Fruit fly (Drosophila melanogaster) Kc167 (cell line): ENCODE results near the gene Als2.

Experiments used
- Myc ChIP-seq: fragments of >200 bp; optimal IDR thresholded peaks from 2 replicates; lab custom pipeline; 2017; ENCODE audit warnings: missing external identifiers
- Sin3A ChIP-seq: fragments of >200 bp; optimal IDR thresholded peaks from 2 replicates; lab custom pipeline; 2018; ENCODE audit warnings: missing external identifiers
- h ChIP-seq: fragments of >200 bp; optimal IDR thresholded peaks from 3 replicates; lab custom pipeline; 2018; ENCODE audit warnings: missing external identifiers
- insv ChIP-seq: fragments of >200 bp; optimal IDR thresholded peaks from 3 replicates; lab custom pipeline; 2018; ENCODE audit warnings: missing external identifiers
- psq ChIP-seq: fragments of >200 bp; optimal IDR thresholded peaks from 2 replicates; lab custom pipeline; 2017; ENCODE audit warnings: missing external identifiers
- ttk ChIP-seq: sonication (Bioruptor generic); optimal IDR thresholded peaks from 2 replicates; lab custom pipeline; 2017; ENCODE audit warnings: missing external identifiers

Gene Als2

DNA sequence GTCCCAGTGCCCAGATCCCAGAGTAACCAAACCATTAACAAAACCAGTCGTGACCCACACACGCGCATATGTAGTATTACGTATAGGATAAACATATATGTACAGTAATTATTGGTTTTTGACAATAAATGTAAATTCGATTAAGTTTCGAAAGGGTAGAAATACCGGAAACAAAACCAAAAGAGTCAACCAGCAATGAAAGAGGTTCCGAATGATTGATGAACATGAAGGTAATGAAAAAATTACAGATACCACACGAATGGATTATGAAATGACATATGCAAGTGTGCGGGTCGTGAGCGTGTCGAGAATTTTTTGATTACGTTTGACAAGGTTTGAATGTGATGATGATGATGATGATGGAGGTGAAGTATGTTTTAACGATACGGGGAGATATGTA lies 15.1 kb upstream of the Als2 start:
- no peak for TF ChIP-seq Sin3A (lab: Kevin White, UChicago)
- no peak for TF ChIP-seq Myc (lab: Kevin White, UChicago)
- TF ChIP-seq insv = no peak
- TF ChIP-seq ttk = no peak
- TF ChIP-seq psq (lab: Kevin White, UChicago) = no peak
- TF ChIP-seq h = no peak

dm6 chr3L:21688607-21689129 lies 9.1 kb upstream of the Als2 start:
- no peak for TF ChIP-seq ttk
- no peak for TF ChIP-seq psq (lab: Kevin White, UChicago)
- TF ChIP-seq Sin3A (lab: Kevin White, UChicago) = no peak
- no peak for TF ChIP-seq h
- no peak for TF ChIP-seq insv
- TF ChIP-seq Myc (lab: Kevin White, UChicago) = no peak

- TF ChIP-seq ttk (no peak), insv (no peak), h (no peak), Myc (lab: Kevin White, UChicago) (no peak), psq (lab: Kevin White, UChicago) (no peak), Sin3A (lab: Kevin White, UChicago) (no peak)
These were observed 6.2 kb upstream of the Als2 start for dm6 chr3L:21685753-21686152.

- TF ChIP-seq ttk = no peak
- no peak for TF ChIP-seq h
- TF ChIP-seq insv = no peak
- no peak for TF ChIP-seq psq (lab: Kevin White, UChicago)
- no peak for TF ChIP-seq Sin3A (lab: Kevin White, UChicago)
- no peak for TF ChIP-seq Myc (lab: Kevin White, UChicago)
These were observed 4.4 kb upstream of the Als2 start, which contains the start of gene Sfp78E for dm6 chr3L:21683942-21684341. Gene Sfp78E (minus strand): TSS chr3L:21684042.

dm6 chr3L:21671839-21672238 lies 7.7 kb downstream of the Als2 start, which contains the start of gene CG11249:
Gene CG11249 (plus strand): TSS chr3L:21672139.
- no peak for TF ChIP-seq psq (lab: Kevin White, UChicago)
- no peak for TF ChIP-seq ttk
- no peak for TF ChIP-seq h
- TF ChIP-seq Myc (lab: Kevin White, UChicago) = no peak
- TF ChIP-seq insv = no peak
- no peak for TF ChIP-seq Sin3A (lab: Kevin White, UChicago)

- no peak for TF ChIP-seq ttk
- TF ChIP-seq Myc (lab: Kevin White, UChicago) = no peak
- TF ChIP-seq h = no peak
- TF ChIP-seq insv = no peak
- no peak for TF ChIP-seq psq (lab: Kevin White, UChicago)
- no peak for TF ChIP-seq Sin3A (lab: Kevin White, UChicago)
These were observed 12.0 kb downstream of the Als2 start for dm6 chr3L:21667530-21667929.

dm6 chr3L:21666880-21667279 lies 12.7 kb downstream of the Als2 start, which contains the start of gene Cpr78E:
Gene Cpr78E (minus strand): TSS chr3L:21666980.
- TF ChIP-seq psq (lab: Kevin White, UChicago) (no peak), h (no peak), Sin3A (lab: Kevin White, UChicago) (no peak), Myc (lab: Kevin White, UChicago) (no peak), insv (no peak), ttk (no peak)

DNA sequence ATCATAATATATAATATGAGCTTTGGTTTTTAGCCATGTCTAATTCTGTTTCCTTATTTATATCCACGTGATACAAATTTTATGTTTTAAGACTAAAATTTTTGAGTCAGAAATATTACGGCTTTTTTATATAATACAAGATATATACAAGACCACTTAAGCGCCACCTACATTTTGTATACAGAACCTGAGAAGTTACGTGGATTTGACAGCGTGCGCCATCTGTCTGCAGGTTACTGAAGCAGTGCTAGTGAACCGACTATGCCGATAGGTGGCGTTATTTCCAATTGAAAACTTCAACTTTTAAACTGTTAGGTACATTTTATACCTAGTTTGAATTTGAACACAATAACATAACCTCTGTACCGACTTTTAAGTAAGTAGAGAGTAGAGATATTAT lies 26.8 kb downstream of the Als2 start:
- TF ChIP-seq Myc (lab: Kevin White, UChicago) (no peak), psq (lab: Kevin White, UChicago) (no peak), h (no peak), insv (no peak), Sin3A (lab: Kevin White, UChicago) (no peak), ttk (no peak)

dm6 chr3L:21652124-21652523 lies 27.4 kb downstream of the Als2 start:
- TF ChIP-seq insv (no peak), Sin3A (lab: Kevin White, UChicago) (no peak), ttk (no peak), psq (lab: Kevin White, UChicago) (no peak), h (no peak), Myc (lab: Kevin White, UChicago) (no peak)

dm6 chr3L:21651412-21651811 lies 28.1 kb downstream of the Als2 start:
- no peak for TF ChIP-seq psq (lab: Kevin White, UChicago)
- TF ChIP-seq insv = no peak
- TF ChIP-seq h = no peak
- no peak for TF ChIP-seq ttk
- TF ChIP-seq Myc (lab: Kevin White, UChicago) = no peak
- TF ChIP-seq Sin3A (lab: Kevin White, UChicago) = no peak

dm6 chr3L:21647853-21648252 lies 31.7 kb downstream of the Als2 start:
- TF ChIP-seq psq (lab: Kevin White, UChicago) (no peak), Myc (lab: Kevin White, UChicago) (no peak), Sin3A (lab: Kevin White, UChicago) (no peak), h (no peak), ttk (no peak)

- TF ChIP-seq insv (no peak), ttk (no peak)
These were observed 33.7 kb downstream of the Als2 start for dm6 chr3L:21645878-21646277.

DNA sequence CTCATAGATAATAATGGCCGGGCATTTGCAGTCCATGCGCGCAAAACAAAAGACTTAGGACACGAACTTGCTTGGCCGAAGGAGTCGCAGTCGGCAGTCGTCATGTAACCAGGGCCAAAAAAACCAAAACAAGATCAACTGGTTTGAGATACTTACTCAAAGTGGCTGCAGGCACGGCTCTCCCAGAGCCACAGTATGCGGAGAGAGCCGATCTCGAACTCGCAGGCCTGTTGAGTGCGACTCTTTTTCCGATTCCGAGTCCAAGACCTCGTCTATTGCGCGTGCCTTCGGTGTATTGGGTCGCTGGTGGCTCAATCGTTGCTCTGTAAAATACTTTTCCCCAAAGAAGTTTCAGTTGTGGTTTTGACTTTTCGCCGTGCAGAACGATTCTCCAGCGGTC lies 34.9 kb downstream of the Als2 start, which contains the start of gene CG43980:
Gene CG43980, plus strand, starts transcription at position 352 of the 400 bp plus-strand sequence.
- no peak for TF ChIP-seq Sin3A (lab: Kevin White, UChicago)
- no peak for TF ChIP-seq ttk
- no peak for TF ChIP-seq insv
- TF ChIP-seq h = no peak
- no peak for TF ChIP-seq Myc (lab: Kevin White, UChicago)
- TF ChIP-seq psq (lab: Kevin White, UChicago) = no peak
